Fruit fly (Drosophila melanogaster) whole organism, embryonic: Measurements from ENCODE around the gene CG43055.

Experiments
- Atf6 ChIP-seq: fragments of 200-800 bp; sonication (Bioruptor generic); IDR thresholded peaks from 2 replicates; pipeline ENCODE4 v1.3.6; 2022; ENCODE audit warnings: missing biosample characterization, missing genetic modification characterization
- B-H2 ChIP-seq: fragments of 200-800 bp; sonication (Bioruptor generic); optimal IDR thresholded peaks from 2 replicates; lab custom pipeline; 2018; ENCODE audit warnings: missing biosample characterization, mild to moderate bottlenecking, missing genetic modification characterization
- CG10209 ChIP-seq: fragments of 200-800 bp; sonication (Bioruptor generic); optimal IDR thresholded peaks from 3 replicates; lab custom pipeline; 2017; ENCODE audit warnings: missing biosample characterization, mild to moderate bottlenecking, missing genetic modification characterization, missing genetic modification reagents
- CG10431 ChIP-seq: fragments of 200-800 bp; sonication (Bioruptor generic); optimal IDR thresholded peaks from 3 replicates; lab custom pipeline; 2018; ENCODE audit warnings: missing biosample characterization, mild to moderate bottlenecking, missing genetic modification characterization
- CG10979 ChIP-seq: fragments of 200-800 bp; sonication (Bioruptor generic); optimal IDR thresholded peaks from 2 replicates; lab custom pipeline; 2018; ENCODE audit warnings: missing biosample characterization, mild to moderate bottlenecking, missing genetic modification characterization, moderate library complexity
- CG11456 ChIP-seq: fragments of 200-800 bp; sonication (Bioruptor generic); IDR thresholded peaks from 3 replicates; pipeline ENCODE4 v1.3.6; 2022; ENCODE audit warnings: missing biosample characterization, missing genetic modification characterization
- CG12104 ChIP-seq: fragments of 200-800 bp; sonication (Bioruptor generic); optimal IDR thresholded peaks from 3 replicates; lab custom pipeline; 2016; ENCODE audit warnings: missing biosample characterization, missing genetic modification characterization
- CG12659 ChIP-seq: fragments of 200-800 bp; sonication (Bioruptor generic); optimal IDR thresholded peaks from 3 replicates; lab custom pipeline; 2017; ENCODE audit warnings: mild to moderate bottlenecking, missing biosample characterization, missing genetic modification reagents, missing genetic modification characterization
- CG15696 ChIP-seq: fragments of 200-800 bp; sonication (Bioruptor generic); optimal IDR thresholded peaks from 2 replicates; lab custom pipeline; 2019; ENCODE audit warnings: missing biosample characterization, mild to moderate bottlenecking, missing genetic modification characterization, moderate library complexity
- CG17328 ChIP-seq: fragments of 200-800 bp; sonication (Bioruptor generic); IDR thresholded peaks from 2 replicates; pipeline ENCODE4 v1.3.6; 2022; ENCODE audit warnings: missing biosample characterization, missing genetic modification characterization
- CG17912 ChIP-seq: fragments of 200-800 bp; sonication (Bioruptor generic); optimal IDR thresholded peaks from 2 replicates; lab custom pipeline; 2018; ENCODE audit warnings: missing biosample characterization, mild to moderate bottlenecking, missing genetic modification characterization
- CG18262 ChIP-seq: fragments of 200-800 bp; optimal IDR thresholded peaks from 3 replicates; lab custom pipeline; 2019; ENCODE audit warnings: missing biosample characterization, mild to moderate bottlenecking, missing genetic modification characterization, moderate library complexity
- CG2199 ChIP-seq: fragments of 200-800 bp; sonication (Bioruptor generic); IDR thresholded peaks from 3 replicates; pipeline ENCODE4 v1.3.6; 2022; ENCODE audit warnings: missing biosample characterization, missing genetic modification characterization
- CG3407 ChIP-seq: fragments of 200-800 bp; sonication (Bioruptor generic); optimal IDR thresholded peaks from 2 replicates; lab custom pipeline; 2018; ENCODE audit warnings: missing biosample characterization, mild to moderate bottlenecking, missing genetic modification characterization
- CG3838 ChIP-seq: fragments of 200-800 bp; sonication (Bioruptor generic); optimal IDR thresholded peaks from 3 replicates; lab custom pipeline; 2016; ENCODE audit warnings: missing biosample characterization, missing genetic modification characterization
- CG5245 ChIP-seq: fragments of 200-800 bp; sonication (Bioruptor generic); optimal IDR thresholded peaks from 3 replicates; lab custom pipeline; 2016; ENCODE audit warnings: missing biosample characterization, missing genetic modification characterization
- CG8359 ChIP-seq: fragments of 200-800 bp; sonication (Bioruptor generic); optimal IDR thresholded peaks from 2 replicates; lab custom pipeline; 2017; ENCODE audit warnings: missing biosample characterization, mild to moderate bottlenecking, missing genetic modification characterization, borderline replicate concordance
- CG8924 ChIP-seq: fragments of 200-800 bp; optimal IDR thresholded peaks from 3 replicates; lab custom pipeline; 2019; ENCODE audit warnings: missing biosample characterization, mild to moderate bottlenecking, missing genetic modification characterization, moderate library complexity
- CG9215 ChIP-seq: fragments of 200-800 bp; sonication (Bioruptor generic); IDR thresholded peaks from 2 replicates; pipeline ENCODE4 v1.3.6; 2022; ENCODE audit warnings: missing biosample characterization, missing genetic modification characterization
- CHES-1-like ChIP-seq: fragments of 200-800 bp; sonication (Bioruptor generic); optimal IDR thresholded peaks from 2 replicates; lab custom pipeline; 2016; ENCODE audit warnings: missing biosample characterization, missing genetic modification characterization
- Dfd ChIP-seq, 2 experiments: fragments of >200 bp; optimal IDR thresholded peaks; 2 replicates each; lab custom pipeline; 2017; ENCODE audit warnings: missing biosample characterization in 2 of 2, missing genetic modification characterization in 2 of 2
- ERR ChIP-seq: fragments of 200-800 bp; sonication (Bioruptor generic); optimal IDR thresholded peaks from 2 replicates; lab custom pipeline; 2016; ENCODE audit warnings: missing biosample characterization, missing genetic modification characterization
- HLH4C ChIP-seq: fragments of 200-800 bp; sonication (Bioruptor generic); IDR thresholded peaks from 3 replicates; pipeline ENCODE4 v1.3.6; 2022; ENCODE audit warnings: missing biosample characterization, missing genetic modification characterization; ENCODE audit not compliant: partially characterized antibody
- HLHmδ ChIP-seq: fragments of 200-800 bp; sonication (Bioruptor generic); optimal IDR thresholded peaks from 2 replicates; lab custom pipeline; 2018; ENCODE audit warnings: missing biosample characterization, mild to moderate bottlenecking, missing genetic modification characterization, moderate library complexity
- Med ChIP-seq: fragments of 200-800 bp; sonication (Bioruptor generic); peaks from one replicate; lab custom pipeline; 2016; ENCODE audit warnings: missing biosample characterization, missing genetic modification characterization, mild to moderate bottlenecking, inconsistent platforms, moderate library complexity
- Opbp ChIP-seq: fragments of 200-800 bp; sonication (Bioruptor generic); IDR thresholded peaks from 3 replicates; pipeline ENCODE4 v1.3.6; 2022; ENCODE audit warnings: missing biosample characterization, missing genetic modification characterization; ENCODE audit not compliant: partially characterized antibody
- Poxn ChIP-seq: fragments of 200-800 bp; sonication (Bioruptor generic); IDR thresholded peaks from 2 replicates; pipeline ENCODE4 v1.3.6; 2022; ENCODE audit warnings: missing biosample characterization, missing genetic modification characterization
- Stat92E ChIP-seq, 3 experiments: fragments of >200 bp in 2 of 3; fragments of 200-800 bp in 1 of 3; sonication (Bioruptor generic) in 1 of 3; optimal IDR thresholded peaks; 2 replicates each; lab custom pipeline; 2017 to 2019; ENCODE audit warnings: missing biosample characterization in 3 of 3, missing genetic modification characterization in 3 of 3, mild to moderate bottlenecking in 1 of 3, moderate library complexity in 1 of 3
- TFAM ChIP-seq: fragments of 200-800 bp; sonication (Bioruptor generic); optimal IDR thresholded peaks from 2 replicates; lab custom pipeline; 2017; ENCODE audit warnings: missing biosample characterization, missing genetic modification characterization, inconsistent platforms
- Tbp ChIP-seq: fragments of >200 bp; optimal IDR thresholded peaks from 2 replicates; lab custom pipeline; 2018; ENCODE audit warnings: missing biosample characterization, missing genetic modification characterization
- cas ChIP-seq: fragments of 200-800 bp; sonication (Bioruptor generic); IDR thresholded peaks from 2 replicates; pipeline ENCODE4 v1.3.6; 2022; ENCODE audit warnings: missing biosample characterization, missing genetic modification characterization
- dysf ChIP-seq: fragments of 200-800 bp; sonication (Bioruptor generic); IDR thresholded peaks from 3 replicates; pipeline ENCODE4 v1.3.6; 2022; ENCODE audit warnings: missing biosample characterization, missing genetic modification characterization
- eve ChIP-seq, 2 experiments: fragments of >200 bp; optimal IDR thresholded peaks; 2 replicates each; lab custom pipeline; 2017; ENCODE audit warnings: missing biosample characterization in 2 of 2, missing genetic modification characterization in 2 of 2
- grau ChIP-seq: fragments of 200-800 bp; optimal IDR thresholded peaks from 3 replicates; lab custom pipeline; 2019; ENCODE audit warnings: missing biosample characterization, mild to moderate bottlenecking, missing genetic modification characterization, moderate library complexity
- hkb ChIP-seq, 2 experiments: fragments of 200-800 bp in 1 of 2; fragments of >200 bp in 1 of 2; sonication (Bioruptor generic) in 1 of 2; IDR thresholded peaks in 1 of 2; optimal IDR thresholded peaks in 1 of 2; 2 replicates each; pipeline versions ENCODE4 v1.3.6 to Lab custom; 2017 to 2022; ENCODE audit warnings: missing biosample characterization in 1 of 2, missing genetic modification characterization in 1 of 2
- jumu ChIP-seq: fragments of 200-800 bp; sonication (Bioruptor generic); optimal IDR thresholded peaks from 3 replicates; lab custom pipeline; 2016; ENCODE audit warnings: missing biosample characterization, missing genetic modification characterization
- ken ChIP-seq: fragments of 200-800 bp; sonication (Bioruptor generic); IDR thresholded peaks from 3 replicates; pipeline ENCODE4 v1.3.6; 2022; ENCODE audit warnings: missing biosample characterization, missing genetic modification characterization
- mam ChIP-seq: fragments of 200-800 bp; sonication (Bioruptor generic); optimal IDR thresholded peaks from 3 replicates; lab custom pipeline; 2016; ENCODE audit warnings: missing biosample characterization, missing genetic modification characterization
- mirr ChIP-seq: fragments of 200-800 bp; sonication (Bioruptor generic); optimal IDR thresholded peaks from 3 replicates; lab custom pipeline; 2018; ENCODE audit warnings: missing biosample characterization, mild to moderate bottlenecking, missing genetic modification characterization
- peb ChIP-seq: fragments of 200-800 bp; sonication (Bioruptor generic); IDR thresholded peaks from 2 replicates; pipeline ENCODE4 v1.3.6; 2022; ENCODE audit warnings: missing biosample characterization, missing genetic modification characterization
- sd ChIP-seq: fragments of 200-800 bp; sonication (Bioruptor generic); optimal IDR thresholded peaks from 3 replicates; lab custom pipeline; 2018; ENCODE audit warnings: missing biosample characterization, mild to moderate bottlenecking, missing genetic modification characterization, moderate library complexity
- sens ChIP-seq: fragments of 200-800 bp; sonication (Bioruptor generic); peaks from one replicate; lab custom pipeline; 2016; ENCODE audit warnings: missing biosample characterization, missing genetic modification characterization
- shn ChIP-seq: fragments of 200-800 bp; sonication (Bioruptor generic); optimal IDR thresholded peaks from 3 replicates; lab custom pipeline; 2016; ENCODE audit warnings: missing biosample characterization, missing genetic modification characterization
- sim ChIP-seq: fragments of 200-800 bp; sonication (Bioruptor generic); IDR thresholded peaks from 2 replicates; pipeline ENCODE4 v1.3.6; 2022; ENCODE audit warnings: missing biosample characterization, missing genetic modification characterization
- sob ChIP-seq: fragments of 200-800 bp; sonication (Bioruptor generic); IDR thresholded peaks from 2 replicates; pipeline ENCODE4 v1.3.6; 2022; ENCODE audit warnings: missing biosample characterization, missing genetic modification characterization
- stc ChIP-seq: fragments of 200-800 bp; sonication (Bioruptor generic); IDR thresholded peaks from 2 replicates; pipeline ENCODE4 v1.3.6; 2022; ENCODE audit warnings: missing biosample characterization, missing genetic modification characterization
- tin ChIP-seq: fragments of 200-800 bp; sonication (Bioruptor generic); optimal IDR thresholded peaks from 3 replicates; lab custom pipeline; 2016; ENCODE audit warnings: missing biosample characterization, missing genetic modification characterization
- unc-4 ChIP-seq: fragments of 200-800 bp; sonication (Bioruptor generic); IDR thresholded peaks from 2 replicates; pipeline ENCODE4 v1.3.6; 2022; ENCODE audit warnings: missing biosample characterization, missing genetic modification characterization; ENCODE audit not compliant: partially characterized antibody

Gene CG43055

dm6 chr2L:4458119-4459056 lies 47.4 kb downstream of the CG43055 start, which contains the start of gene RpL27A (continued):
- TF ChIP-seq CG10431 (GFP tag; lab: Kevin White, UChicago) = peak; percentile 90
- TF ChIP-seq sd (tag; lab: Kevin White, UChicago) = peak; percentile 68
- peak; percentile 84 for TF ChIP-seq CG10209 (GFP tag; lab: Kevin White, UChicago)
- TF ChIP-seq Dfd (GFP tag; optimal IDR thresholded peaks at IDR 0.05; lab: Kevin White, UChicago) = peak in 1 of 2 experiments; percentile 62
- TF ChIP-seq shn (GFP tag; lab: Kevin White, UChicago) = peak; percentile 64
- peak; percentile 65 for TF ChIP-seq CG5245
- TF ChIP-seq Poxn (GFP tag; lab: Robert Waterston, UW) = peak; percentile 37; the same call in 1 of the 2 replicates
- TF ChIP-seq CG11456 (GFP tag; lab: Robert Waterston, UW) = peak; percentile 91
- peak; percentile 17 for TF ChIP-seq TFAM
- peak; percentile 71 for TF ChIP-seq CG12104 (GFP tag; lab: Kevin White, UChicago)
- peak; percentile 53 for TF ChIP-seq CG9215
- peak; percentile 91 for TF ChIP-seq CG17328 (GFP tag; lab: Robert Waterston, UW)
- no peak for TF ChIP-seq hkb (optimal IDR thresholded peaks at IDR 0.05; lab: Kevin White, UChicago)
- peak; percentile 81 for TF ChIP-seq hkb (GFP tag; IDR thresholded peaks at IDR 0.05; lab: Robert Waterston, UW)
- peak; percentile 46; the same call in 1 of the 2 replicates for TF ChIP-seq unc-4
- peak; percentile 83 for TF ChIP-seq sob (GFP tag; lab: Robert Waterston, UW)
- peak; percentile 68 for TF ChIP-seq CG18262 (tag; lab: Kevin White, UChicago)
- peak; percentile 19 for TF ChIP-seq mam (GFP tag; lab: Kevin White, UChicago)
- peak; percentile 98 for TF ChIP-seq HLHmδ (GFP tag; lab: Kevin White, UChicago)
- TF ChIP-seq tin (GFP tag; lab: Kevin White, UChicago) = peak; percentile 59
- 0 out of 3 replicates have a peak, but pooled peaks have one; percentile 37 for TF ChIP-seq CG2199
- TF ChIP-seq Tbp = no peak
- peak; percentile 90 for TF ChIP-seq B-H2
- peak; percentile 49 for TF ChIP-seq CG10979 (tag; lab: Kevin White, UChicago)
- TF ChIP-seq Med = peak; percentile 98
- peak; percentile 31 for TF ChIP-seq jumu
- peak in 1 of 3 experiments; percentile 46 for TF ChIP-seq Stat92E (GFP tag; optimal IDR thresholded peaks at IDR 0.05; lab: Kevin White, UChicago)
- TF ChIP-seq sim (GFP tag; lab: Robert Waterston, UW) = peak; percentile 56; the same call in 1 of the 2 replicates
- TF ChIP-seq CHES-1-like (GFP tag; lab: Kevin White, UChicago) = peak; percentile 26
- peak; percentile 84 for TF ChIP-seq ken (GFP tag; lab: Robert Waterston, UW)
- peak; percentile 43 for TF ChIP-seq CG8359 (GFP tag; lab: Kevin White, UChicago)
- TF ChIP-seq CG3407 = peak; percentile 80
- TF ChIP-seq CG3838 (GFP tag; lab: Kevin White, UChicago) = peak; percentile 50
- peak; percentile 100 for TF ChIP-seq Opbp (GFP tag; lab: Robert Waterston, UW)
- TF ChIP-seq cas (GFP tag; lab: Robert Waterston, UW) = peak; percentile 66
- peak; percentile 94 for TF ChIP-seq CG17912 (GFP tag; lab: Kevin White, UChicago)
- peak; percentile 59 for TF ChIP-seq peb
- no peak for TF ChIP-seq HLH4C (GFP tag; lab: Robert Waterston, UW)
- TF ChIP-seq CG15696 (tag; lab: Kevin White, UChicago) = peak; percentile 23
- peak; percentile 89 for TF ChIP-seq mirr (GFP tag; lab: Kevin White, UChicago)
- peak; percentile 92 for TF ChIP-seq CG12659 (GFP tag; lab: Kevin White, UChicago)
- no peak for TF ChIP-seq eve (GFP tag; optimal IDR thresholded peaks at IDR 0.05; lab: Kevin White, UChicago)
- peak; percentile 78 for TF ChIP-seq CG8924
- peak; percentile 78 for TF ChIP-seq dysf (GFP tag; lab: Robert Waterston, UW)
- TF ChIP-seq ERR (GFP tag; lab: Kevin White, UChicago) = peak; percentile 57
- peak; percentile 79 for TF ChIP-seq stc
- peak; percentile 82 for TF ChIP-seq sens (GFP tag; lab: Kevin White, UChicago)
- TF ChIP-seq grau (tag; lab: Kevin White, UChicago) = peak; percentile 73
- TF ChIP-seq Atf6 = peak; percentile 72
